Worm (Caenorhabditis elegans) whole organism, dauer: ENCODE measurements around the gene cat-4.

Source experiments
- unc-62 ChIP-seq: sonication (generic microtip); optimal IDR thresholded peaks from 2 replicates; lab custom pipeline; 2017; ENCODE audit warnings: missing biosample characterization, missing genetic modification reagents, missing genetic modification characterization

cat-4 gene

DNA sequence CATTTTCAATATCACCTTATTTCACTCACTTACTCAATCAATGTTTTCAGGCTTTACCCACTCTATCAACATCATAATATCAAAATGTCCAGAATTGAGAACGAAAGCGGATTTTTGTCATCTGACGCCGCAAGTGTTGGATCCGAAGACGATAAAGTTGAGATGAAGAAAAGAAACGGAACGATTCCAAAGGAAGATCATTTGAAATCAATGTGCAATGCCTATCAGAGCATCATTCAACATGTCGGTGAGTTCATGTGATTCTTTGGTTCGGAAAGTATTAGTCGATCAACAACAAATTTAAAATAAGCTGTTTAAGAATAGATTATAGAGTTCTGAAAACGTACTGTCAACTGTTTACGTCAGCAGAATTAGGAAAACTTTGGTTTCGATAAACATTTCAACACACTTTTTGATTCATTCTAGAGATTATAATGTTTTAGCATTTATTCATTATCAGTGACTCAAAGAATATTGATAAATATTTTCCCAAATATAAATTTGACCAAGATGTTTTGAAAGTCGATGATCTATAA lies at the start of gene cat-4:
Gene cat-4 (plus strand): TSS at position 51 of the 536 bp plus-strand sequence.
- no peak for TF ChIP-seq unc-62 (GFP tag; lab: Kevin White, UChicago)

DNA sequence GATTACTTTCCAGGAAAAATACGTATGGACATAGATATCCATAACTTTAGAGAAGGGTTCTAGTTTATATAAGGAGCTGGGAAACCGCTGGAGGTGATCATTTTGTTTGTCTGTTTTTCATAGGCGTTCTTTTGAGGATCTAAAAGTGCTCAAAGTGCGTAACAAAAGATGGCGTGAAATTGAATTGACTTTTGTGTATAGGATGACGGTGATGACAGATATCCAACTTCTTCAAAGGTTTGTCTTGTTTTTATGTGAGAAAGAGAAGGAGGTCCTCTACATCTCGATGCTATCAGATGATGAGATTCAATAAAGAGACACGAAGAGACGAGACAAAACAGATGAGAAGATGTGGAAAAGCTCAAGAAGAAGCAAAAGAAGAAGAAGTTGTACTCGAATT lies 48.0 kb upstream of the cat-4 start:
- TF ChIP-seq unc-62 (GFP tag; lab: Kevin White, UChicago): no peak

DNA sequence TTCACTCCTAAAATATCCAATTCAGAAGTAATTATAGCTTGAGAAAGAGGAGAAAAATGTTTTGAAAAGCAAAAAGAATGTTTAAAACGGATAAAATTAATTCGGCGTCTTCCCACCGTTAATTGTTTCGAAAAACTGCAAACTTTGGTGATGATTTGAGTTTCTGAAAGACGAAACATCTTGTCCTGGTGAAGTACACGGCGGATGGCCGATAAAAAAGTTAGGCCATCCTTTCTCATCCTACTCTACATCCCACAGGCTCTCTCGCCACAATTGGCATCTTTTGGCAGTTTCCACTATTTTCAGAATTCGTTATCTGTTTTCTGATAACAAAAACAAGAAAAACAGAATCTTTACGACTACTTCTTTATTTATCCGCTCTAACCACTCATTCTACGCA lies 38.8 kb upstream of the cat-4 start, which contains the start of the genes C35A5.8 and hda-11:
Gene C35A5.8 (minus strand): TSS at position 7 of the 400 bp plus-strand sequence.
Gene hda-11 (plus strand): TSS at position 283 of the 400 bp plus-strand sequence.
- no peak for TF ChIP-seq unc-62 (GFP tag; lab: Kevin White, UChicago)

ce11 chrV:10528500-10528899 lies 36.2 kb upstream of the cat-4 start, which contains the start of gene F25D1.3:
F25D1.3 (plus strand) TSS chrV:10528724.
- TF ChIP-seq unc-62 (GFP tag; lab: Kevin White, UChicago): no peak

DNA sequence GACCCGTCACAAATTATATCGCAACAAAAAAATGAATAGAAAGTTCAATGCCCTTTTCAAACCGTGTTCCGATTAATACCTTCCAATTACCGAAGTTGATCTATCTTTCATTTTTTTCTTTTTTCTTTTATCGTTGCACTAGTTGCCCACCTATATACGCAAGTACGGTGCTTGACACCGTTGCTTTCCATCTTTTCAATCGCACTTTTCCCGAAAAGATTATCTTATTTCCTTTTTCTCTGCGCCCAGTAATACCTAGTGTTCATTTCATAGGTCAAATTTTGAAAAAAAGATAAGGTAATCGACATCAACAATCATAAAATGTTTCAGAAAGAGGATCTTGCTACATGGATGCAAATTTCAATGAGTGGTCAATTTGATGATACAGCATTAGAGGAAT lies 35.1 kb upstream of the cat-4 start:
- TF ChIP-seq unc-62 (GFP tag; lab: Kevin White, UChicago): no peak

DNA sequence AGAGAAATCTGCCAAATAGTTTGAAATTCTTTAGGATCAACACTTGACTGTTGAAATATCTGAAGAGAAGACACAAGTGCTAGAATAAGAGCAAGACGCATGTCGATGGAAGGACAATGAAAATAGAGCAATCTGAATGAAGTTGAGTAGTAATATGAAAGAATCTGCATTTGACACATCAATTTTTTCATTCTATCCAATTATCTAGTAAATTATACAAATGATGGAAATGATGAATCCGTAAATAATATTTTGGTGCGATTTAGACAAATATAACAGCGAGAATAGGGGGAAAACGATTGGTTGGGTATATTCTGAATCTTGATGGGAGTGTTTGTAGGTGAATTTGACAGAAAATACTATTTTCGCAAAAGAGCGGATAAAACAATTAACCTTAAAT lies 32.0 kb upstream of the cat-4 start, which contains the start of gene txt-10:
Gene txt-10 (minus strand): TSS at position 101 of the 400 bp plus-strand sequence.
- TF ChIP-seq unc-62 (GFP tag; lab: Kevin White, UChicago): no peak

- TF ChIP-seq unc-62 (GFP tag; lab: Kevin White, UChicago): no peak
Observed at ce11 chrV:10535325-10535724, 29.4 kb upstream of the cat-4 start.

- TF ChIP-seq unc-62 (GFP tag; lab: Kevin White, UChicago): no peak
Observed at ce11 chrV:10536095-10536691, 28.5 kb upstream of the cat-4 start, which contains the start of gene ppm-1.A. ppm-1.A (minus strand) TSS chrV:10536388.

- TF ChIP-seq unc-62 (GFP tag; lab: Kevin White, UChicago): no peak
Observed at ce11 chrV:10536808-10537207, 27.9 kb upstream of the cat-4 start.

ce11 chrV:10539114-10539513 lies 25.6 kb upstream of the cat-4 start, which contains the start of gene F25D1.8:
F25D1.8 (plus strand) TSS chrV:10539414.
- TF ChIP-seq unc-62 (GFP tag; lab: Kevin White, UChicago): no peak

ce11 chrV:10540024-10540423 lies 24.7 kb upstream of the cat-4 start, which contains the start of gene degt-1:
degt-1 (plus strand) TSS chrV:10540324.
- TF ChIP-seq unc-62 (GFP tag; lab: Kevin White, UChicago): no peak

DNA sequence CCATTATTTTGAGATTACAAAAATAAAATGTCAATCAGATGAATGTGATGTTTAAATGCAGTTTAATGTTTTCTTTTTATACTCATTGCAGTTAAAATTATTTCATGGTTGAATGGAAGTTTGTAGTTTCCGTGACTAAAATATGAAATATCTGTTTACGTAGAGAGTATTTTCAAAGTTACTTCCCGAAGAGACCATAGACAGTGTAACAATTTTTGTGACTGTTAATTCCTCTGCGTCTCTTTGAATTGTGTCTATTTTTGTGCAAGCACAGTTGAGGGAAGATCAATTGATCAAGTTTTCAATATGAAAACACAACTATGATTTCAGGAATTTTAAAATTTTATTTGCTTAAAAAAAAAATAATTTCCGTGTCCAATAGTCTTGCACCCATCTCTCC lies 17.9 kb upstream of the cat-4 start, which contains the start of gene F25D1.5:
Gene F25D1.5 (minus strand): TSS at position 35 of the 400 bp plus-strand sequence.
- no peak for TF ChIP-seq unc-62 (GFP tag; lab: Kevin White, UChicago)

DNA sequence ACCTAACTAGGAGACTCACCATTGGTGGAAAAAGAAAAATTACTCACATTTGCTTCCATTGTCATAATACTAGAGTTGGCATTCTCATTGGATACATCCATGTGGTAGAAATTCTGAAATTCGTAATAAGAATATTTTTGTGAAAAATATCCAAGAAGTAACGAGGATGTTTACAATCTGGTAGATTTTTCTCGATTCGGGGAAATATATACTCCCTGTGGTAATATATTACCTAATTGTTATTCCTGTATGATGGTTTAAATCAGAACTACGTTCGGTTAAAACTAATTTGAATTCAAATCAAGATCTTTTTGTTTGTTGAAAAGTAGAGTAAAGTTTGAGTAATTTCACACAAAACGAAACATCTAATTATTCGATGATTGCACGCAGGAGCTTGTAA lies 15.7 kb upstream of the cat-4 start, which contains the start of gene srd-34:
Gene srd-34 (minus strand): TSS at position 101 of the 400 bp plus-strand sequence.
- TF ChIP-seq unc-62 (GFP tag; lab: Kevin White, UChicago): no peak

DNA sequence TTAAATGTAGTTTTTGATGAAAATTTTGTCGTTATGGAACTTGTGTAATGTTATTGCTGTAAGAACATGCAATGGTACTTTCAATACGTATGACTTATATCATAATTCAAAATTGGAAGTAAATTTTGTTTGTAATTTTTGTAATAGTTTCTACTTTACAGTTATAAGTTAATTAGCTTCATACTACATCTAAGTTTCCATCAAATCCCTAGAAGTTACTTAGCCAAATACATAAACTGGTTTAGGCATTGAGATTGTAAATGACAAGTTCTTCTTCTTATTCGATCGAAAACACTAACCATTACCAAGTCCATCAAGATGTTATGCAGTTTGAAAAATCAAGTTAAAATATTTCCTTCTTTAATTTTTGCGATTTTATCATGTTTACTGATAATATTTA lies 15.0 kb upstream of the cat-4 start, which contains the start of gene F32G8.2:
Gene F32G8.2 (plus strand): TSS at position 301 of the 400 bp plus-strand sequence.
- no peak for TF ChIP-seq unc-62 (GFP tag; lab: Kevin White, UChicago)

- no peak for TF ChIP-seq unc-62 (GFP tag; lab: Kevin White, UChicago)
Observed at ce11 chrV:10555239-10555638, 9.4 kb upstream of the cat-4 start, which contains the start of gene F32G8.3. F32G8.3 (minus strand) TSS chrV:10555339.

DNA sequence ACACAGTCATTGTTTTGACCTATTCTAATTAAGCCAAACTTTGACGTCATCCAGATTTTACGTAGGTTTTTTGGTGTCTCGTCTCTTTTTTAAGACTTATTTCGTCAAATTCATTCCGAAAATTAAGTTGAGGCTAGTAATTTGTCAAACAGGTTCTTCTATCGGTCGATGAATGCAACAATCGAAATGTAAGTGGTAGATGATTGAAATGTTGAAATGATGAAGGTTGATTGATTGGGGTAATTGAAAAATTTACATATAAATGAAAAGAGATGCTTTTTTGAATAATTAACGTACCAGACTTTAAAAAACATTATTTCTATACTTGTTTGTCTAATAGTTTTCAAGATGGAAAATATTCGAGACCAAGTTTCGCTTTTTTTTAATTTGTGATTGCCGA lies 8.3 kb upstream of the cat-4 start:
- no peak for TF ChIP-seq unc-62 (GFP tag; lab: Kevin White, UChicago)
